Fruit fly (Drosophila melanogaster) whole organism, embryonic: ENCODE measurements around the gene CG33641.

ENCODE experiments used
- Abd-B ChIP-seq: fragments of 200-800 bp; sonication (Bioruptor generic); optimal IDR thresholded peaks from 2 replicates; lab custom pipeline; 2018; ENCODE audit warnings: missing biosample characterization, mild to moderate bottlenecking, missing genetic modification characterization, moderate library complexity
- CG10274 ChIP-seq: fragments of 200-800 bp; sonication (Bioruptor generic); optimal IDR thresholded peaks from 3 replicates; lab custom pipeline; 2017; ENCODE audit warnings: missing biosample characterization, mild to moderate bottlenecking, missing genetic modification characterization
- CG10565 ChIP-seq: fragments of 200-800 bp; sonication (Bioruptor generic); optimal IDR thresholded peaks from 3 replicates; lab custom pipeline; 2016; ENCODE audit warnings: missing biosample characterization, mild to moderate bottlenecking, missing genetic modification characterization
- CG12155 ChIP-seq: fragments of 200-800 bp; sonication (Bioruptor generic); optimal IDR thresholded peaks from 3 replicates; lab custom pipeline; 2016; ENCODE audit warnings: missing biosample characterization, missing genetic modification characterization
- CG12219 ChIP-seq: fragments of 200-800 bp; sonication (Bioruptor generic); optimal IDR thresholded peaks from 3 replicates; lab custom pipeline; 2018; ENCODE audit warnings: missing biosample characterization, mild to moderate bottlenecking, missing genetic modification characterization
- CG12236 ChIP-seq: fragments of 200-800 bp; sonication (Bioruptor generic); optimal IDR thresholded peaks from 2 replicates; lab custom pipeline; 2016; ENCODE audit warnings: missing biosample characterization, missing genetic modification characterization
- CG14667 ChIP-seq: fragments of 200-800 bp; sonication (Bioruptor generic); IDR thresholded peaks from 2 replicates; pipeline ENCODE4 v1.3.6; 2022; ENCODE audit warnings: missing biosample characterization, missing genetic modification characterization
- CG1832 ChIP-seq: fragments of 200-800 bp; sonication (Bioruptor generic); optimal IDR thresholded peaks from 2 replicates; lab custom pipeline; 2017; ENCODE audit warnings: missing biosample characterization, mild to moderate bottlenecking, missing genetic modification characterization, inconsistent platforms
- CG2199 ChIP-seq: fragments of 200-800 bp; sonication (Bioruptor generic); IDR thresholded peaks from 3 replicates; pipeline ENCODE4 v1.3.6; 2022; ENCODE audit warnings: missing biosample characterization, missing genetic modification characterization
- CG30431 ChIP-seq: fragments of 200-800 bp; sonication (Bioruptor generic); optimal IDR thresholded peaks from 2 replicates; lab custom pipeline; 2017; ENCODE audit warnings: missing biosample characterization, missing genetic modification characterization
- CG6254 ChIP-seq: fragments of 200-800 bp; sonication (Bioruptor generic); optimal IDR thresholded peaks from 3 replicates; lab custom pipeline; 2017; ENCODE audit warnings: mild to moderate bottlenecking, missing biosample characterization, missing genetic modification reagents, missing genetic modification characterization
- CG7556 ChIP-seq: fragments of 200-800 bp; sonication (Bioruptor generic); optimal IDR thresholded peaks from 2 replicates; lab custom pipeline; 2017; ENCODE audit warnings: missing biosample characterization, mild to moderate bottlenecking, missing genetic modification characterization
- CG7745 ChIP-seq: fragments of 200-800 bp; sonication (Bioruptor generic); optimal IDR thresholded peaks from 2 replicates; lab custom pipeline; 2018; ENCODE audit warnings: missing biosample characterization, mild to moderate bottlenecking, missing genetic modification characterization, moderate library complexity
- CG7963 ChIP-seq: fragments of 200-800 bp; sonication (Bioruptor generic); IDR thresholded peaks from 3 replicates; pipeline ENCODE4 v1.3.6; 2022; ENCODE audit warnings: missing biosample characterization, missing genetic modification characterization; ENCODE audit not compliant: partially characterized antibody
- CG8281 ChIP-seq: fragments of 200-800 bp; sonication (Bioruptor generic); optimal IDR thresholded peaks from 2 replicates; lab custom pipeline; 2018; ENCODE audit warnings: missing biosample characterization, mild to moderate bottlenecking, missing genetic modification characterization, moderate library complexity
- CG8290 ChIP-seq, 3 experiments: fragments of 200-800 bp; sonication (Bioruptor generic); optimal IDR thresholded peaks; 2 replicates each; lab custom pipeline; 2016 to 2019; ENCODE audit warnings: missing biosample characterization in 3 of 3, missing genetic modification characterization in 3 of 3, mild to moderate bottlenecking in 2 of 3, moderate library complexity in 1 of 3
- CG8478 ChIP-seq: fragments of >200 bp; optimal IDR thresholded peaks from 2 replicates; lab custom pipeline; 2018
- Camta ChIP-seq: fragments of 200-800 bp; sonication (Bioruptor generic); optimal IDR thresholded peaks from 2 replicates; lab custom pipeline; 2016; ENCODE audit warnings: missing biosample characterization, missing genetic modification characterization
- CoRest ChIP-seq: fragments of 200-800 bp; sonication (Bioruptor generic); optimal IDR thresholded peaks from 3 replicates; lab custom pipeline; 2018; ENCODE audit warnings: missing biosample characterization, mild to moderate bottlenecking, missing genetic modification characterization, moderate library complexity
- Dad ChIP-seq: fragments of 200-800 bp; sonication (Bioruptor generic); optimal IDR thresholded peaks from 3 replicates; lab custom pipeline; 2016; ENCODE audit warnings: missing biosample characterization, missing genetic modification characterization
- Dbx ChIP-seq: fragments of 200-800 bp; sonication (Bioruptor generic); IDR thresholded peaks from 3 replicates; pipeline ENCODE4 v1.3.6; 2022; ENCODE audit warnings: missing biosample characterization, missing genetic modification characterization
- Dip3 ChIP-seq: fragments of 200-800 bp; sonication (Bioruptor generic); optimal IDR thresholded peaks from 3 replicates; lab custom pipeline; 2016; ENCODE audit warnings: missing biosample characterization, missing genetic modification characterization
- HLH4C ChIP-seq: fragments of 200-800 bp; sonication (Bioruptor generic); IDR thresholded peaks from 3 replicates; pipeline ENCODE4 v1.3.6; 2022; ENCODE audit warnings: missing biosample characterization, missing genetic modification characterization; ENCODE audit not compliant: partially characterized antibody
- HmgD ChIP-seq: fragments of 200-800 bp; sonication (Bioruptor generic); optimal IDR thresholded peaks from 3 replicates; lab custom pipeline; 2016; ENCODE audit warnings: missing biosample characterization, missing genetic modification characterization
- MBD-R2 ChIP-seq: fragments of 200-800 bp; sonication (Bioruptor generic); IDR thresholded peaks from 2 replicates; pipeline ENCODE4 v1.3.6; 2022; ENCODE audit warnings: missing biosample characterization, missing genetic modification characterization
- Opbp ChIP-seq: fragments of 200-800 bp; sonication (Bioruptor generic); IDR thresholded peaks from 3 replicates; pipeline ENCODE4 v1.3.6; 2022; ENCODE audit warnings: missing biosample characterization, missing genetic modification characterization; ENCODE audit not compliant: partially characterized antibody
- PHDP ChIP-seq: fragments of 200-800 bp; sonication (Bioruptor generic); optimal IDR thresholded peaks from 3 replicates; lab custom pipeline; 2018; ENCODE audit warnings: missing biosample characterization, mild to moderate bottlenecking, missing genetic modification characterization, moderate library complexity
- Sox100B ChIP-seq: fragments of 200-800 bp; sonication (Bioruptor generic); optimal IDR thresholded peaks from 3 replicates; lab custom pipeline; 2018; ENCODE audit warnings: missing biosample characterization, mild to moderate bottlenecking, missing genetic modification characterization
- YL-1 ChIP-seq: fragments of 200-800 bp; sonication (Bioruptor generic); optimal IDR thresholded peaks from 3 replicates; lab custom pipeline; 2017; ENCODE audit warnings: missing biosample characterization, mild to moderate bottlenecking, missing genetic modification characterization
- amos ChIP-seq: fragments of 200-800 bp; sonication (Bioruptor generic); IDR thresholded peaks from 2 replicates; pipeline ENCODE4 v1.3.6; 2022; ENCODE audit warnings: missing biosample characterization, missing genetic modification characterization; ENCODE audit not compliant: partially characterized antibody
- bbx ChIP-seq: fragments of 200-800 bp; sonication (Bioruptor generic); IDR thresholded peaks from 2 replicates; pipeline ENCODE4 v1.3.6; 2022; ENCODE audit warnings: missing biosample characterization, missing genetic modification characterization; ENCODE audit not compliant: partially characterized antibody
- bigmax ChIP-seq: fragments of 200-800 bp; sonication (Bioruptor generic); optimal IDR thresholded peaks from 2 replicates; lab custom pipeline; 2018; ENCODE audit warnings: missing biosample characterization, mild to moderate bottlenecking, missing genetic modification characterization
- chif ChIP-seq, 2 experiments: fragments of 200-800 bp; sonication (Bioruptor generic); optimal IDR thresholded peaks; 3 replicates each; lab custom pipeline; 2016; ENCODE audit warnings: missing biosample characterization in 2 of 2, missing genetic modification characterization in 2 of 2
- corto ChIP-seq: fragments of 200-800 bp; sonication (Bioruptor generic); optimal IDR thresholded peaks from 2 replicates; lab custom pipeline; 2016; ENCODE audit warnings: missing biosample characterization, mild to moderate bottlenecking, missing genetic modification characterization, moderate library complexity
- dati ChIP-seq: fragments of 200-800 bp; sonication (Bioruptor generic); IDR thresholded peaks from 2 replicates; pipeline ENCODE4 v1.3.6; 2022; ENCODE audit warnings: missing biosample characterization, missing genetic modification characterization
- hkb ChIP-seq, 2 experiments: fragments of 200-800 bp in 1 of 2; fragments of >200 bp in 1 of 2; sonication (Bioruptor generic) in 1 of 2; IDR thresholded peaks in 1 of 2; optimal IDR thresholded peaks in 1 of 2; 2 replicates each; pipeline versions ENCODE4 v1.3.6 to Lab custom; 2017 to 2022; ENCODE audit warnings: missing biosample characterization in 1 of 2, missing genetic modification characterization in 1 of 2
- mam ChIP-seq: fragments of 200-800 bp; sonication (Bioruptor generic); optimal IDR thresholded peaks from 3 replicates; lab custom pipeline; 2016; ENCODE audit warnings: missing biosample characterization, missing genetic modification characterization
- mirr ChIP-seq: fragments of 200-800 bp; sonication (Bioruptor generic); optimal IDR thresholded peaks from 3 replicates; lab custom pipeline; 2018; ENCODE audit warnings: missing biosample characterization, mild to moderate bottlenecking, missing genetic modification characterization
- mld ChIP-seq: fragments of 200-800 bp; sonication (Bioruptor generic); IDR thresholded peaks from 3 replicates; pipeline ENCODE4 v1.3.6; 2022; ENCODE audit warnings: missing biosample characterization, missing genetic modification characterization; ENCODE audit not compliant: partially characterized antibody
- ranshi ChIP-seq: fragments of 200-800 bp; sonication (Bioruptor generic); IDR thresholded peaks from 2 replicates; pipeline ENCODE4 v1.3.6; 2022; ENCODE audit warnings: missing biosample characterization, missing genetic modification characterization
- rib ChIP-seq: fragments of 200-800 bp; sonication (Bioruptor generic); IDR thresholded peaks from 2 replicates; pipeline ENCODE4 v1.3.6; 2022; ENCODE audit warnings: missing biosample characterization, missing genetic modification characterization
- salm ChIP-seq: fragments of 200-800 bp; sonication (Bioruptor generic); optimal IDR thresholded peaks from 2 replicates; lab custom pipeline; 2018; ENCODE audit warnings: missing biosample characterization, mild to moderate bottlenecking, missing genetic modification characterization
- slou ChIP-seq: fragments of 200-800 bp; sonication (Bioruptor generic); optimal IDR thresholded peaks from 3 replicates; lab custom pipeline; 2016; ENCODE audit warnings: missing biosample characterization, missing genetic modification characterization
- tgo ChIP-seq: fragments of 200-800 bp; sonication (Bioruptor generic); IDR thresholded peaks from 3 replicates; pipeline ENCODE4 v1.3.6; 2022; ENCODE audit warnings: missing biosample characterization, missing genetic modification characterization

CG33641 gene

dm6 chr2L:13513331-13514261 is 15.2 kb upstream of the CG33641 start (continued):
- TF ChIP-seq CG6254 (GFP tag; lab: Kevin White, UChicago) (no peak), CG12155 (GFP tag; lab: Kevin White, UChicago) (peak; percentile 35), MBD-R2 (no peak), slou (GFP tag; lab: Kevin White, UChicago) (no peak)

dm6 chr2L:13514262-13514937 is 14.4 kb upstream of the CG33641 start:
- TF ChIP-seq Dbx (GFP tag; lab: Robert Waterston, UW) (peak; percentile 63; the same call in 2 of the 3 replicates), chif (GFP tag; optimal IDR thresholded peaks at IDR 0.05; lab: Kevin White, UChicago) (peak in 1 of 2 experiments; percentile 30), ranshi (GFP tag; lab: Robert Waterston, UW) (peak; percentile 71; the same call in 1 of the 2 replicates), Abd-B (GFP tag; lab: Kevin White, UChicago) (peak; percentile 27), HLH4C (GFP tag; lab: Robert Waterston, UW) (no peak), rib (GFP tag; lab: Robert Waterston, UW) (peak; percentile 54), Sox100B (GFP tag; lab: Kevin White, UChicago) (peak; percentile 51), bigmax (GFP tag; lab: Kevin White, UChicago) (no peak), dati (GFP tag; lab: Robert Waterston, UW) (no peak), CG8281 (tag; lab: Kevin White, UChicago) (no peak), PHDP (tag; lab: Kevin White, UChicago) (peak; percentile 51), CG10274 (GFP tag; lab: Kevin White, UChicago) (peak; percentile 34), YL-1 (GFP tag; lab: Kevin White, UChicago) (no peak), corto (GFP tag; lab: Kevin White, UChicago) (peak; percentile 48), CG7963 (no peak), CG2199 (no peak), hkb (optimal IDR thresholded peaks at IDR 0.05; lab: Kevin White, UChicago) (no peak), hkb (GFP tag; IDR thresholded peaks at IDR 0.05; lab: Robert Waterston, UW) (peak; percentile 12; the same call in 1 of the 2 replicates), CG10565 (GFP tag; lab: Kevin White, UChicago) (no peak), salm (peak; percentile 51), bbx (GFP tag; lab: Robert Waterston, UW) (no peak), CG12219 (no peak), CG12236 (GFP tag; lab: Kevin White, UChicago) (no peak), Opbp (GFP tag; lab: Robert Waterston, UW) (no peak), CG8478 (lab: Kevin White, UChicago) (no peak), Dip3 (GFP tag; lab: Kevin White, UChicago) (peak; percentile 23), Dad (GFP tag; lab: Kevin White, UChicago) (no peak), CG7556 (peak; percentile 76), CoRest (tag; lab: Kevin White, UChicago) (peak; percentile 75), tgo (GFP tag; lab: Robert Waterston, UW) (peak; percentile 70), mam (GFP tag; lab: Kevin White, UChicago) (peak; percentile 28), CG1832 (GFP tag; lab: Kevin White, UChicago) (peak; percentile 84), CG14667 (GFP tag; lab: Robert Waterston, UW) (no peak), Camta (GFP tag; lab: Kevin White, UChicago) (no peak), HmgD (GFP tag; lab: Kevin White, UChicago) (no peak), mld (GFP tag; lab: Robert Waterston, UW) (no peak), CG8290 (GFP tag; optimal IDR thresholded peaks at IDR 0.05; lab: Kevin White, UChicago) (no peak), CG8290 (tag; optimal IDR thresholded peaks at IDR 0.05; lab: Kevin White, UChicago) (peak in 1 of 2 experiments; percentile 61), CG30431 (GFP tag; lab: Kevin White, UChicago) (peak; percentile 34), CG7745 (no peak), mirr (GFP tag; lab: Kevin White, UChicago) (peak; percentile 78), amos (GFP tag; lab: Robert Waterston, UW) (no peak)
